Fruit fly (Drosophila melanogaster): ENCODE results near the gene CG13309.

- TF ChIP-seq CrebA (GFP tag; optimal IDR thresholded peaks at IDR 0.05; ENCODE audit: borderline replicate concordance) (no peak), h (GFP tag; optimal IDR thresholded peaks at IDR 0.05) (no peak), brk (GFP tag; optimal IDR thresholded peaks at IDR 0.05) (no peak), fru (GFP tag; optimal IDR thresholded peaks at IDR 0.05) (no peak)
These were observed 20.0 kb downstream of the CG13309 start for dm6 chr3L:8830017-8830702.
